Worm (Caenorhabditis elegans): ENCODE data around the gene set-9.

set-9 gene

DNA sequence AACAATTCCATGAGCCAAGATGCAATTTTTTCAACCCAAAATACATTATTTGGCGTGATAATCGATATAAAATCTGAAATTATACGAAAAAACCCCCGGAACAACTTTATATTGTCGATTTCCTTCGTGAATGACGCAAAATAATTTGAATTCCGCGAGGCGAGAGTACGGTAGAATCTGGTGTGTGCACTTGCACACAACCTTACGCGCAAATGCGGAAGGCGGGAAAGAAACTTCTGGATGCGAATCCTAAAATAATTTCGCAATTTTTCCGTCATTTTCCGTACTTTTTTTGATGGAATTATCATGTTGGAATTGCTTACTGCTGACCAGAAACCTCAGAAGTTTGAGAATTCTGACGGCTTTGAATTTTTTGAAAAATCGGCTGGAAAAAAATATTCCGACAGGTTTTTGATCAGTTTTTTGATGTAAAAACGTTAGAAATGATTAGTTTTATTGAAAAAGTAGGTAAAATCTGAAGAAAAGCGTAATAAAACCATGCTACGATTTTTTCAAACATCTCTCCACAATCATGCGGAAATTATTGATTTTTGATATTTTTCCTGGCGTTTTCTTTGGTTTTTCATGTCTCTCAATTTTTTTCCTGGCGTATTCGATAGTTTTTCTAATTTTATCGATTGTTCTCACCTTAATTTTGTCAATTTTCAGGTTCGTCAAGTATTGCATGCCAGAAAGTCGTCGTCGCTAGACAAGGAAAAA is at the start of gene set-9:
set-9 (plus strand) TSS at position 670 of the 720 bp plus-strand sequence.
- TF ChIP-seq tbx-37 (GFP tag; conservative IDR thresholded peaks at IDR 0.05) (no peak), tra-4 (tag; optimal IDR thresholded peaks at IDR 0.05) (no peak), hmbx-1 (tag; optimal IDR thresholded peaks at IDR 0.05) (no peak), ama-1 (optimal IDR thresholded peaks at IDR 0.05) (no peak), pes-1 (GFP tag; IDR thresholded peaks at IDR 0.05) (no peak), ceh-13 (GFP tag; optimal IDR thresholded peaks at IDR 0.05) (no peak), aly-1 (tag; optimal IDR thresholded peaks at IDR 0.05) (no peak)

DNA sequence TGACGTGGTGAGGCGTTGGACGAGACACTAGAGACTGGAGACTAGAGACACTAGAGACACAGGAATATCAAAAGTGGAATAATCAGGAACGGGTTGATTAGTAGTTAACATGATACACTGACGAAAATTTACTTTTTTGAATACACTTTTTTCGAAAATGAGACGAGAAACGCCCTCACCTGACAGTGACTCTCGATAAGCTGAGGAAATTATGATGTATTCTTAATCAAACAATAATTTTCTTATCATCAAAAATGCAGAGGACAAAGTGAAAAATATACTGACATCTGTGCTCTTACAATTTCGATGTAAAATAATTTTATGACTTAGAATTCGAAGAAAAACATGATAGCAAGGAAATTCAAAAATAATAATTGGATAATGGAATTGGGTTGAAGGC is 48.3 kb upstream of the set-9 start:
- TF ChIP-seq aly-1 (tag; optimal IDR thresholded peaks at IDR 0.05) (no peak), hmbx-1 (tag; optimal IDR thresholded peaks at IDR 0.05) (no peak), sea-1 (GFP tag; conservative IDR thresholded peaks at IDR 0.05) (no peak), tbx-11 (GFP tag; IDR thresholded peaks at IDR 0.05) (no peak), ama-1 (optimal IDR thresholded peaks at IDR 0.05) (no peak)

DNA sequence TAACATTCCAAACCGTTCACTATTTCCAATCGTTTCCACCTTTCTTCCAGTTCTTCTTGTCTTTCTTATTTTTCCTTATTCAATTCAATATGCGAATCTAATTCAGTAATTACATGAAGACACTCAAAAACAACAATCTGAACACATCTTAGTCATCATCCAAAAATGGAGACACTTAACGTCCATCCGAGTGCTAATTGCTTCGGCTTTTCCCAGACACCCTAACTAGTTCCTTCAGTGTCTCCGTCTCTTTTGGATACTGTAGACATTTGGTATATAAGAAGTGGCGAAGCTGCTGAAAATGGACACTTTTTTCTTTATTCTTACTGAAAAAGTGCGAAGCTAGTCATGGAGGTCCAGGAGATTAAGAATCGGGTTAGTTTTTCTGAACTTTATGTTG is 44.7 kb upstream of the set-9 start, which contains the start of gene col-33:
col-33 (plus strand) TSS at position 301 of the 400 bp plus-strand sequence.
- TF ChIP-seq aly-1 (tag; optimal IDR thresholded peaks at IDR 0.05) (no peak), hnd-1 (tag; optimal IDR thresholded peaks at IDR 0.05) (no peak), pes-1 (GFP tag; IDR thresholded peaks at IDR 0.05) (no peak), F13C5.2 (tag; optimal IDR thresholded peaks at IDR 0.05) (no peak), hmbx-1 (tag; optimal IDR thresholded peaks at IDR 0.05) (no peak), tra-4 (tag; optimal IDR thresholded peaks at IDR 0.05) (no peak), ets-7 (tag; optimal IDR thresholded peaks at IDR 0.05) (no peak), ceh-36 (tag; optimal IDR thresholded peaks at IDR 0.05) (no peak), sea-1 (GFP tag; conservative IDR thresholded peaks at IDR 0.05) (no peak), scrt-1 (GFP tag; IDR thresholded peaks at IDR 0.05) (no peak), hmg-4 (GFP tag; optimal IDR thresholded peaks at IDR 0.05) (no peak), ama-1 (optimal IDR thresholded peaks at IDR 0.05) (no peak), flt-1 (GFP tag; IDR thresholded peaks at IDR 0.05) (no peak), tbx-37 (GFP tag; conservative IDR thresholded peaks at IDR 0.05) (no peak), ceh-13 (GFP tag; optimal IDR thresholded peaks at IDR 0.05) (no peak), tbx-11 (GFP tag; IDR thresholded peaks at IDR 0.05) (no peak), B0310.2 (tag; optimal IDR thresholded peaks at IDR 0.05) (no peak)

- no peak for TF ChIP-seq ceh-36 (tag; optimal IDR thresholded peaks at IDR 0.05)
- no peak for TF ChIP-seq scrt-1 (GFP tag; IDR thresholded peaks at IDR 0.05)
- TF ChIP-seq ceh-13 (GFP tag; optimal IDR thresholded peaks at IDR 0.05) = no peak
- no peak for TF ChIP-seq sea-1 (GFP tag; conservative IDR thresholded peaks at IDR 0.05)
- TF ChIP-seq tra-4 (tag; optimal IDR thresholded peaks at IDR 0.05) = no peak
- no peak for TF ChIP-seq hnd-1 (tag; optimal IDR thresholded peaks at IDR 0.05)
- no peak for TF ChIP-seq hmg-4 (GFP tag; optimal IDR thresholded peaks at IDR 0.05)
Observed at ce11 chrIV:4264649-4265048, 43.0 kb upstream of the set-9 start.

ce11 chrIV:4265224-4265623 is 42.5 kb upstream of the set-9 start, which contains the start of gene F36A4.5:
TSS of gene F36A4.5 (plus strand) at chrIV:4265524.
- TF ChIP-seq ama-1 (optimal IDR thresholded peaks at IDR 0.05) (no peak), tbx-11 (GFP tag; IDR thresholded peaks at IDR 0.05) (no peak), hnd-1 (tag; optimal IDR thresholded peaks at IDR 0.05) (no peak), tra-4 (tag; optimal IDR thresholded peaks at IDR 0.05) (no peak), tbx-37 (GFP tag; conservative IDR thresholded peaks at IDR 0.05) (no peak), pes-1 (GFP tag; IDR thresholded peaks at IDR 0.05) (no peak), hmbx-1 (tag; optimal IDR thresholded peaks at IDR 0.05) (no peak), hmg-4 (GFP tag; optimal IDR thresholded peaks at IDR 0.05) (no peak), F13C5.2 (tag; optimal IDR thresholded peaks at IDR 0.05) (no peak), ets-7 (tag; optimal IDR thresholded peaks at IDR 0.05) (no peak), scrt-1 (GFP tag; IDR thresholded peaks at IDR 0.05) (no peak), flt-1 (GFP tag; IDR thresholded peaks at IDR 0.05) (no peak), ceh-36 (tag; optimal IDR thresholded peaks at IDR 0.05) (no peak), ceh-13 (GFP tag; optimal IDR thresholded peaks at IDR 0.05) (no peak), sea-1 (GFP tag; conservative IDR thresholded peaks at IDR 0.05) (no peak)

DNA sequence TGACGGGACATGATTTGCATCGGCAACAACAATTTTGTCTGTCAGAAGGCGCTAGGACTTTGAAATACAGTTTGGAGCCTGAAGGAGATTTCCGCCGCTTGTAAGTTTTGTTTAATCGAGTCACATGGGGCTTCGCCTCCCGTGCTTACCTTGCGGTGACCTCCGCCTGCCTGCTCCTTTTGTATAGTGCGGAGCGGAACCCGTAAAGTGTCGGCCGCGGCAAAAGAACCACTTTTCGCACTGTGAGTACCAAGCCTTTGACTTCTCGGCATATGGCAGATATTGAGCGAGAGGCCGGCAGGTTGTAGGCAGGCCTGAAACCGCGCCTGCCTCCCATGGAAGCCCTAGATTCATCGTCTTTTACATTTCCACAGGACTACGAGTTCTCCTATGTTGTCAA is 41.7 kb upstream of the set-9 start:
- TF ChIP-seq sea-1 (GFP tag; conservative IDR thresholded peaks at IDR 0.05) (no peak), tbx-37 (GFP tag; conservative IDR thresholded peaks at IDR 0.05) (no peak), tbx-11 (GFP tag; IDR thresholded peaks at IDR 0.05) (no peak), B0310.2 (tag; optimal IDR thresholded peaks at IDR 0.05) (no peak), hmbx-1 (tag; optimal IDR thresholded peaks at IDR 0.05) (no peak), pes-1 (GFP tag; IDR thresholded peaks at IDR 0.05) (no peak), ets-7 (tag; optimal IDR thresholded peaks at IDR 0.05) (no peak), F13C5.2 (tag; optimal IDR thresholded peaks at IDR 0.05) (no peak), hmg-4 (GFP tag; optimal IDR thresholded peaks at IDR 0.05) (no peak), flt-1 (GFP tag; IDR thresholded peaks at IDR 0.05) (no peak), scrt-1 (GFP tag; IDR thresholded peaks at IDR 0.05) (no peak), ceh-36 (tag; optimal IDR thresholded peaks at IDR 0.05) (no peak), aly-1 (tag; optimal IDR thresholded peaks at IDR 0.05) (no peak), tra-4 (tag; optimal IDR thresholded peaks at IDR 0.05) (no peak), ceh-13 (GFP tag; optimal IDR thresholded peaks at IDR 0.05) (no peak), hnd-1 (tag; optimal IDR thresholded peaks at IDR 0.05) (no peak), ama-1 (optimal IDR thresholded peaks at IDR 0.05) (no peak)

- TF ChIP-seq hmbx-1 (tag; optimal IDR thresholded peaks at IDR 0.05) (no peak), B0310.2 (tag; optimal IDR thresholded peaks at IDR 0.05) (no peak), tra-4 (tag; optimal IDR thresholded peaks at IDR 0.05) (no peak), ama-1 (optimal IDR thresholded peaks at IDR 0.05) (no peak), ceh-36 (tag; optimal IDR thresholded peaks at IDR 0.05) (no peak), ceh-13 (GFP tag; optimal IDR thresholded peaks at IDR 0.05) (no peak), hnd-1 (tag; optimal IDR thresholded peaks at IDR 0.05) (no peak), F13C5.2 (tag; optimal IDR thresholded peaks at IDR 0.05) (no peak), sea-1 (GFP tag; conservative IDR thresholded peaks at IDR 0.05) (no peak), flt-1 (GFP tag; IDR thresholded peaks at IDR 0.05) (no peak), tbx-37 (GFP tag; conservative IDR thresholded peaks at IDR 0.05) (no peak)
Observed at ce11 chrIV:4267320-4267719, 40.4 kb upstream of the set-9 start, which contains the start of gene F36A4.4. TSS of gene F36A4.4 (plus strand) at chrIV:4267620.

Data from whole organism, early embryonic.